Worm (Caenorhabditis elegans) whole organism, L2 larva: ENCODE data around the gene T24E12.1.

Source experiments
- peb-1 ChIP-seq: fragments of 150-350 bp; optimal IDR thresholded peaks from 2 replicates; lab custom pipeline; 2014; ENCODE audit warnings: missing biosample characterization, missing genetic modification characterization
- sma-3 ChIP-seq: sonication (generic microtip); optimal IDR thresholded peaks from 2 replicates; lab custom pipeline; 2016; ENCODE audit warnings: missing genetic modification reagents, missing genetic modification characterization, missing compliant biosample characterization
- unc-55 ChIP-seq: fragments of 150-350 bp; sonication (generic microtip); optimal IDR thresholded peaks from 3 replicates; lab custom pipeline; 2014; ENCODE audit warnings: missing biosample characterization, missing genetic modification reagents, missing genetic modification characterization
- zag-1 ChIP-seq: fragments of 150-350 bp; optimal IDR thresholded peaks from 2 replicates; lab custom pipeline; 2014; ENCODE audit warnings: missing biosample characterization, missing genetic modification characterization
- ztf-11 ChIP-seq: sonication (generic microtip); optimal IDR thresholded peaks from 2 replicates; lab custom pipeline; 2017; ENCODE audit warnings: missing biosample characterization, missing genetic modification characterization

Gene T24E12.1

DNA sequence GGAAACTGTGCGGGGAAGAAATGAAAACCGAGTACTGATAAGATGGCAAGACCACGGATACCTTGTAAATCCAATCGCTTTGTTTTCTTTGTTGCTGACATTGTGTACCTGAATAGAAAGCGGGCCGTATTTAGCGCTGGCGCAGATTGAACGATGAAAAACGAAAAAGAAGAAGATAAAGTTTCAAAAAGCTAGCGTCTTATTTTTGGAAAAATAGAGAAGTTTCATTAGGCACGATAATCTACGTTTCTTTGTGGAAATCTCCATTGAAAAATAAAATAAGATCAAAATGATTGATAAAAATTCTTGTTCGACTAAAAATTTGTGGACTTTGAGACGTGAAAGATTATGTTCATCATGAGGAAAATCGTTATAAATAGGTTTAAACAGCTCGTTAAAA, 50.6 kb downstream of the T24E12.1 start, which contains the start of gene oac-4:
oac-4 (minus strand) TSS at position 101 of the 400 bp plus-strand sequence.
- no peak for TF ChIP-seq unc-55 (GFP tag; lab: Kevin White, UChicago)
- TF ChIP-seq peb-1 (tag; lab: Kevin White, UChicago), result no peak
- TF ChIP-seq sma-3 (GFP tag; lab: Kevin White, UChicago), result no peak
- TF ChIP-seq ztf-11 (tag; lab: Kevin White, UChicago), result no peak
- TF ChIP-seq zag-1 (tag; lab: Kevin White, UChicago), result no peak
- TF ChIP-seq, all 48 proteins: peak for 0
